Fruit fly (Drosophila melanogaster): ENCODE measurements around the gene bcd.
A peak's percentile ranks its signal among the peaks of the same experiment; 100 is the strongest.

The bcd gene

DNA sequence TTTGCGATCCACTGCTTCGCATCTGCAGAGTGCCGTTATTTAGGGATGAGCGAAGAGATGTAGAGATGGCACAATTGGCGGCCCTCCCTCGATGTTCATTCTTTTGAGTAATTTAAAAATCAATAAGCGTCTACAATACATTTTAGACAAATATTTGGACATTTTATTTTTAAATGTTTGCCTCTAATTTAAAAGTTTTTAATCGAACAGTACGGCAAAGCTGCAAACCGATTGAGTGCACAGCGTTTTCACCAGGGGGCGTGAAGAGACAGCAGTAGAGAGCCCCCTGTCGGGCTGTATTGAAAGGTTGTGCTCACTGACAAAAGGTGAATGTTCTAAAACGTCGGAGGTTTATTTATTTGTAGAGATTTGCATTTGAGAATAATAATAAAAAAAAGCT, at the start of gene bcd (continued):
- TF ChIP-seq CG13624 (GFP tag; optimal IDR thresholded peaks at IDR 0.05), result peak; percentile 77
- peak; percentile 23 for TF ChIP-seq CG9437 (GFP tag; optimal IDR thresholded peaks at IDR 0.05)
- TF ChIP-seq CG30020 (tag; optimal IDR thresholded peaks at IDR 0.05), result no peak
- no peak; the same call in 1 of the 2 replicates for TF ChIP-seq Poxn (GFP tag; IDR thresholded peaks at IDR 0.05)
- TF ChIP-seq luna (GFP tag; optimal IDR thresholded peaks at IDR 0.05), result no peak
- peak; percentile 71 for TF ChIP-seq da (GFP tag; optimal IDR thresholded peaks at IDR 0.05)
- peak; percentile 57 for TF ChIP-seq amos (GFP tag; IDR thresholded peaks at IDR 0.05; ENCODE audit: partially characterized antibody)
- TF ChIP-seq CG2116 (GFP tag; optimal IDR thresholded peaks at IDR 0.05), result peak; percentile 52
- TF ChIP-seq Doc2 (GFP tag; IDR thresholded peaks at IDR 0.05), result 0 out of 2 replicates have a peak, but pooled peaks have one; percentile 37
- TF ChIP-seq MESR4 (GFP tag; optimal IDR thresholded peaks at IDR 0.05), result no peak
- TF ChIP-seq Fer3 (tag; optimal IDR thresholded peaks at IDR 0.05), result peak; percentile 66
- TF ChIP-seq CG16813 (GFP tag; IDR thresholded peaks at IDR 0.05; ENCODE audit: partially characterized antibody), result peak; percentile 56; the same call in 2 of the 3 replicates
- TF ChIP-seq ara (GFP tag; IDR thresholded peaks at IDR 0.05), result peak; percentile 89
- peak; percentile 80 for TF ChIP-seq sisA (GFP tag; IDR thresholded peaks at IDR 0.05)
- TF ChIP-seq CG12942 (GFP tag; optimal IDR thresholded peaks at IDR 0.05), result peak; percentile 64
- TF ChIP-seq Hmx (GFP tag; optimal IDR thresholded peaks at IDR 0.05), result no peak
- TF ChIP-seq Meics (GFP tag; optimal IDR thresholded peaks at IDR 0.05), result peak; percentile 60
- TF ChIP-seq bcd (GFP tag; optimal IDR thresholded peaks at IDR 0.05), result peak; percentile 90
- peak; percentile 65 for TF ChIP-seq ap (GFP tag; IDR thresholded peaks at IDR 0.05)
- peak; percentile 78 for TF ChIP-seq CG13287 (GFP tag; IDR thresholded peaks at IDR 0.05; ENCODE audit: partially characterized antibody)
- TF ChIP-seq Dll (GFP tag; IDR thresholded peaks at IDR 0.05; ENCODE audit: partially characterized antibody), result peak; percentile 71
- TF ChIP-seq cad (GFP tag; optimal IDR thresholded peaks at IDR 0.05), result peak; percentile 43
- TF ChIP-seq CG10654 (GFP tag; optimal IDR thresholded peaks at IDR 0.05), result peak; percentile 52
- TF ChIP-seq Hr51 (GFP tag; optimal IDR thresholded peaks at IDR 0.05), result peak; percentile 38 to 59
- TF ChIP-seq H2.0 (GFP tag; IDR thresholded peaks at IDR 0.05), result peak; percentile 64
- peak; percentile 70 for TF ChIP-seq CG4404 (GFP tag; IDR thresholded peaks at IDR 0.05)
- peak; percentile 44 for TF ChIP-seq wek (GFP tag; optimal IDR thresholded peaks at IDR 0.05)
- TF ChIP-seq ftz-f1 (GFP tag; optimal IDR thresholded peaks at IDR 0.05), result no peak
- TF ChIP-seq YL-1 (GFP tag; optimal IDR thresholded peaks at IDR 0.05), result peak; percentile 9
- peak; percentile 87 for TF ChIP-seq vvl (GFP tag; IDR thresholded peaks at IDR 0.05)
- no peak for TF ChIP-seq grn (GFP tag; optimal IDR thresholded peaks at IDR 0.05)
- no peak for TF ChIP-seq tna (GFP tag; IDR thresholded peaks at IDR 0.05; ENCODE audit: partially characterized antibody)
- TF ChIP-seq CG15601 (tag; optimal IDR thresholded peaks at IDR 0.05), result peak; percentile 26
- peak; percentile 61 for TF ChIP-seq CG14710 (tag; optimal IDR thresholded peaks at IDR 0.05)
- peak; percentile 49; the same call in 1 of the 2 replicates for TF ChIP-seq gt (GFP tag; IDR thresholded peaks at IDR 0.05)
- TF ChIP-seq CG1832 (GFP tag; optimal IDR thresholded peaks at IDR 0.05), result no peak
- TF ChIP-seq unc-4 (GFP tag; IDR thresholded peaks at IDR 0.05; ENCODE audit: partially characterized antibody), result peak; percentile 49
- peak; percentile 58 for TF ChIP-seq kay (GFP tag; optimal IDR thresholded peaks at IDR 0.05)
- TF ChIP-seq Dbx (GFP tag; IDR thresholded peaks at IDR 0.05), result peak; percentile 76
- peak; percentile 66 for TF ChIP-seq CG8924 (tag; optimal IDR thresholded peaks at IDR 0.05)
- peak; percentile 80 for TF ChIP-seq CG34422 (GFP tag; IDR thresholded peaks at IDR 0.05)
- no peak for TF ChIP-seq tup (GFP tag; optimal IDR thresholded peaks at IDR 0.05)
- TF ChIP-seq tin (GFP tag; optimal IDR thresholded peaks at IDR 0.05), result peak; percentile 85
- no peak for TF ChIP-seq CG10321 (GFP tag; IDR thresholded peaks at IDR 0.05)
- peak; percentile 41 for TF ChIP-seq CG17802 (tag; optimal IDR thresholded peaks at IDR 0.05)
- no peak for TF ChIP-seq corto (GFP tag; optimal IDR thresholded peaks at IDR 0.05)
- TF ChIP-seq CG11398 (GFP tag; optimal IDR thresholded peaks at IDR 0.05), result peak; percentile 29
- peak; percentile 57 for TF ChIP-seq Drgx (GFP tag; IDR thresholded peaks at IDR 0.05)
- TF ChIP-seq btn (GFP tag; optimal IDR thresholded peaks at IDR 0.05), result peak; percentile 61
- no peak for TF ChIP-seq tll (GFP tag; optimal IDR thresholded peaks at IDR 0.05)

Data from whole organism, embryonic.